Fruit fly (Drosophila melanogaster) Kc167 (cell line): Measurements from ENCODE around the gene Atac2.

Experiments
- Myc ChIP-seq: fragments of >200 bp; optimal IDR thresholded peaks from 2 replicates; lab custom pipeline; 2017; ENCODE audit warnings: missing external identifiers
- h ChIP-seq: fragments of >200 bp; optimal IDR thresholded peaks from 3 replicates; lab custom pipeline; 2018; ENCODE audit warnings: missing external identifiers
- psq ChIP-seq: fragments of >200 bp; optimal IDR thresholded peaks from 2 replicates; lab custom pipeline; 2017; ENCODE audit warnings: missing external identifiers

DNA sequence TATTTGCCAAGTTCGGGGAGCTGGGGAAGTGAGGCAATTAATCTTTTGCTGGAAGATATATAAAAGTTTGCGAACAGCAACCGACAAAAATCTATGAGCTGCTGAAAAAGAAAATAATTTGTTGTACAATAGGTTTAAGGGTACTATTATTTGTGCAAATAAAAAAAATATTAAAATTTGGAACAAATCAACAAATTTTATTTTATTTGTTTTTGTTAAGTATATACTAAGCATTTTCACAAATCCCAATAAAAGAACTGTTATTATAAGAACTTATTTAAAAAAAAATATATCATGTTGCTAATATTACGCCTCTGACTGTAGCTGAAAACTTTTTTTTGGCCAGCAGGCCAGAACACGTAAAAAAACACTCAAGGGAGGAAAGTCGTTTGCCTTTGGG is 46.1 kb upstream of the Atac2 start:
- TF ChIP-seq psq (lab: Kevin White, UChicago) (no peak), h (lab: Kevin White, UChicago) (no peak), Myc (lab: Kevin White, UChicago) (no peak)
